Fruit fly (Drosophila melanogaster) whole organism, embryonic: ENCODE results near the gene Teh2.

Experiments used
- CG10267 ChIP-seq: fragments of 200-800 bp; sonication (Bioruptor generic); optimal IDR thresholded peaks from 2 replicates; lab custom pipeline; 2018; ENCODE audit warnings: missing biosample characterization, mild to moderate bottlenecking, missing genetic modification characterization, moderate library complexity
- CG10274 ChIP-seq: fragments of 200-800 bp; sonication (Bioruptor generic); optimal IDR thresholded peaks from 3 replicates; lab custom pipeline; 2017; ENCODE audit warnings: missing biosample characterization, mild to moderate bottlenecking, missing genetic modification characterization
- CG10543 ChIP-seq: fragments of 200-800 bp; sonication (Bioruptor generic); optimal IDR thresholded peaks from 3 replicates; lab custom pipeline; 2017; ENCODE audit warnings: missing biosample characterization, mild to moderate bottlenecking, missing genetic modification characterization, moderate library complexity
- CG14710 ChIP-seq: fragments of 200-800 bp; sonication (Bioruptor generic); optimal IDR thresholded peaks from 3 replicates; lab custom pipeline; 2019; ENCODE audit warnings: missing biosample characterization, mild to moderate bottlenecking, missing genetic modification characterization, moderate library complexity
- CG15601 ChIP-seq: fragments of 200-800 bp; sonication (Bioruptor generic); optimal IDR thresholded peaks from 3 replicates; lab custom pipeline; 2019; ENCODE audit warnings: missing biosample characterization, mild to moderate bottlenecking, missing genetic modification characterization, moderate library complexity
- CG1647 ChIP-seq: fragments of 200-800 bp; sonication (Bioruptor generic); optimal IDR thresholded peaks from 3 replicates; lab custom pipeline; 2016; ENCODE audit warnings: missing biosample characterization, missing genetic modification characterization
- CG17186 ChIP-seq: fragments of 200-800 bp; sonication (Bioruptor generic); optimal IDR thresholded peaks from 3 replicates; lab custom pipeline; 2017; ENCODE audit warnings: missing biosample characterization, missing genetic modification reagents, missing genetic modification characterization
- CG17328 ChIP-seq: fragments of 200-800 bp; sonication (Bioruptor generic); IDR thresholded peaks from 2 replicates; pipeline ENCODE4 v1.3.6; 2022; ENCODE audit warnings: missing biosample characterization, missing genetic modification characterization
- CG17612 ChIP-seq: fragments of 200-800 bp; sonication (Bioruptor generic); IDR thresholded peaks from 2 replicates; pipeline ENCODE4 v1.3.6; 2022; ENCODE audit warnings: missing biosample characterization, missing genetic modification characterization
- CG17912 ChIP-seq: fragments of 200-800 bp; sonication (Bioruptor generic); optimal IDR thresholded peaks from 2 replicates; lab custom pipeline; 2018; ENCODE audit warnings: missing biosample characterization, mild to moderate bottlenecking, missing genetic modification characterization
- CG30431 ChIP-seq: fragments of 200-800 bp; sonication (Bioruptor generic); optimal IDR thresholded peaks from 2 replicates; lab custom pipeline; 2017; ENCODE audit warnings: missing biosample characterization, missing genetic modification characterization
- CG33557 ChIP-seq: fragments of 200-800 bp; sonication (Bioruptor generic); optimal IDR thresholded peaks from 2 replicates; lab custom pipeline; 2019; ENCODE audit warnings: missing biosample characterization, mild to moderate bottlenecking, missing genetic modification characterization, moderate library complexity
- CG4730 ChIP-seq: fragments of 200-800 bp; sonication (Bioruptor generic); IDR thresholded peaks from 2 replicates; pipeline ENCODE4 v1.3.6; 2022; ENCODE audit warnings: missing biosample characterization, missing genetic modification characterization
- CG8290 ChIP-seq, 3 experiments: fragments of 200-800 bp; sonication (Bioruptor generic); optimal IDR thresholded peaks; 2 replicates each; lab custom pipeline; 2016 to 2019; ENCODE audit warnings: missing biosample characterization in 3 of 3, missing genetic modification characterization in 3 of 3, mild to moderate bottlenecking in 2 of 3, moderate library complexity in 1 of 3
- CHES-1-like ChIP-seq: fragments of 200-800 bp; sonication (Bioruptor generic); optimal IDR thresholded peaks from 2 replicates; lab custom pipeline; 2016; ENCODE audit warnings: missing biosample characterization, missing genetic modification characterization
- Camta ChIP-seq: fragments of 200-800 bp; sonication (Bioruptor generic); optimal IDR thresholded peaks from 2 replicates; lab custom pipeline; 2016; ENCODE audit warnings: missing biosample characterization, missing genetic modification characterization
- D ChIP-seq, 2 experiments: fragments of 200-800 bp in 1 of 2; fragments of >200 bp in 1 of 2; sonication (Bioruptor generic) in 1 of 2; optimal IDR thresholded peaks; 2 replicates in 1 of 2; 3 replicates in 1 of 2; lab custom pipeline; 2017; ENCODE audit warnings: mild to moderate bottlenecking in 1 of 2, missing biosample characterization in 1 of 2, missing genetic modification characterization in 1 of 2, missing genetic modification reagents in 1 of 2
- HLH54F ChIP-seq: fragments of 200-800 bp; sonication (Bioruptor generic); optimal IDR thresholded peaks from 3 replicates; lab custom pipeline; 2016; ENCODE audit warnings: missing biosample characterization, missing genetic modification characterization
- HmgD ChIP-seq: fragments of 200-800 bp; sonication (Bioruptor generic); optimal IDR thresholded peaks from 3 replicates; lab custom pipeline; 2016; ENCODE audit warnings: missing biosample characterization, missing genetic modification characterization
- Nf-YA ChIP-seq: fragments of 200-800 bp; sonication (Bioruptor generic); IDR thresholded peaks from 2 replicates; pipeline ENCODE4 v1.3.6; 2022; ENCODE audit warnings: missing biosample characterization, missing genetic modification characterization
- Pdp1 ChIP-seq, 2 experiments: fragments of 200-800 bp; sonication (Bioruptor generic); optimal IDR thresholded peaks; 3 replicates each; lab custom pipeline; 2016; ENCODE audit warnings: missing biosample characterization in 2 of 2, missing genetic modification characterization in 2 of 2, mild to moderate bottlenecking in 1 of 2, moderate library complexity in 1 of 2
- Rfx ChIP-seq: fragments of 200-800 bp; sonication (Bioruptor generic); IDR thresholded peaks from 2 replicates; pipeline ENCODE4 v1.3.6; 2022; ENCODE audit warnings: missing biosample characterization, missing genetic modification characterization
- Side ChIP-seq: fragments of 200-800 bp; sonication (Bioruptor generic); optimal IDR thresholded peaks from 2 replicates; lab custom pipeline; 2016; ENCODE audit warnings: missing biosample characterization, missing genetic modification characterization
- Sry-β ChIP-seq: fragments of 200-800 bp; sonication (Bioruptor generic); optimal IDR thresholded peaks from 2 replicates; lab custom pipeline; 2018; ENCODE audit warnings: missing biosample characterization, mild to moderate bottlenecking, missing genetic modification characterization, moderate library complexity
- Trl ChIP-seq, 3 experiments: fragments of >200 bp in 2 of 3; fragments of 200-800 bp in 1 of 3; sonication (Bioruptor generic) in 1 of 3; optimal IDR thresholded peaks; 2 replicates in 1 of 3; 3 replicates in 2 of 3; lab custom pipeline; 2016 to 2017; ENCODE audit warnings: missing biosample characterization in 1 of 3, missing genetic modification characterization in 1 of 3
- abd-A ChIP-seq: fragments of 200-800 bp; sonication (Bioruptor generic); optimal IDR thresholded peaks from 3 replicates; lab custom pipeline; 2019; ENCODE audit warnings: missing biosample characterization, mild to moderate bottlenecking, missing genetic modification characterization, moderate library complexity
- bcd ChIP-seq: fragments of 200-800 bp; sonication (Bioruptor generic); optimal IDR thresholded peaks from 2 replicates; lab custom pipeline; 2017; ENCODE audit warnings: missing biosample characterization, mild to moderate bottlenecking, missing genetic modification characterization
- cad ChIP-seq: fragments of >200 bp; optimal IDR thresholded peaks from 2 replicates; lab custom pipeline; 2017; ENCODE audit warnings: missing biosample characterization, missing genetic modification characterization
- crp ChIP-seq, 2 experiments: fragments of 200-800 bp; sonication (Bioruptor generic); optimal IDR thresholded peaks; 2 replicates in 1 of 2; 3 replicates in 1 of 2; lab custom pipeline; 2017; ENCODE audit warnings: missing biosample characterization in 2 of 2, missing genetic modification characterization in 2 of 2, mild to moderate bottlenecking in 1 of 2, moderate library complexity in 1 of 2
- da ChIP-seq: fragments of 200-800 bp; sonication (Bioruptor generic); optimal IDR thresholded peaks from 2 replicates; lab custom pipeline; 2016; ENCODE audit warnings: missing biosample characterization, missing genetic modification characterization
- emc ChIP-seq: fragments of 200-800 bp; sonication (Bioruptor generic); optimal IDR thresholded peaks from 2 replicates; lab custom pipeline; 2016; ENCODE audit warnings: missing biosample characterization, missing genetic modification characterization
- ewg ChIP-seq: fragments of 200-800 bp; sonication (Bioruptor generic); optimal IDR thresholded peaks from 3 replicates; lab custom pipeline; 2017; ENCODE audit warnings: mild to moderate bottlenecking, missing biosample characterization, missing genetic modification reagents, missing genetic modification characterization
- gfzf ChIP-seq: fragments of 200-800 bp; sonication (Bioruptor generic); optimal IDR thresholded peaks from 2 replicates; lab custom pipeline; 2016; ENCODE audit warnings: missing biosample characterization, mild to moderate bottlenecking, missing genetic modification characterization, moderate library complexity
- gsb-n ChIP-seq: fragments of 200-800 bp; sonication (Bioruptor generic); optimal IDR thresholded peaks from 3 replicates; lab custom pipeline; 2018; ENCODE audit warnings: missing biosample characterization, mild to moderate bottlenecking, missing genetic modification characterization
- ind ChIP-seq: fragments of 200-800 bp; sonication (Bioruptor generic); optimal IDR thresholded peaks from 3 replicates; lab custom pipeline; 2016; ENCODE audit warnings: missing biosample characterization, missing genetic modification characterization
- kah ChIP-seq: fragments of 200-800 bp; sonication (Bioruptor generic); optimal IDR thresholded peaks from 2 replicates; lab custom pipeline; 2018; ENCODE audit warnings: missing biosample characterization, mild to moderate bottlenecking, missing genetic modification characterization
- klu ChIP-seq: fragments of 200-800 bp; sonication (Bioruptor generic); IDR thresholded peaks from 2 replicates; pipeline ENCODE4 v1.3.6; 2022; ENCODE audit warnings: missing biosample characterization, missing genetic modification characterization
- lilli ChIP-seq: fragments of 200-800 bp; sonication (Bioruptor generic); optimal IDR thresholded peaks from 3 replicates; lab custom pipeline; 2016; ENCODE audit warnings: missing biosample characterization, missing genetic modification characterization
- nmo ChIP-seq: fragments of 200-800 bp; sonication (Bioruptor generic); optimal IDR thresholded peaks from 2 replicates; lab custom pipeline; 2018; ENCODE audit warnings: missing biosample characterization, mild to moderate bottlenecking, missing genetic modification characterization, moderate library complexity
- pzg ChIP-seq: fragments of 200-800 bp; sonication (Bioruptor generic); optimal IDR thresholded peaks from 3 replicates; lab custom pipeline; 2018; ENCODE audit warnings: missing biosample characterization, mild to moderate bottlenecking, missing genetic modification characterization, moderate library complexity
- row ChIP-seq: fragments of 200-800 bp; sonication (Bioruptor generic); IDR thresholded peaks from 3 replicates; pipeline ENCODE4 v1.3.6; 2022; ENCODE audit warnings: missing biosample characterization, missing genetic modification characterization
- scrt ChIP-seq: fragments of 200-800 bp; sonication (Bioruptor generic); optimal IDR thresholded peaks from 2 replicates; lab custom pipeline; 2018; ENCODE audit warnings: missing biosample characterization, mild to moderate bottlenecking, missing genetic modification characterization, moderate library complexity
- slbo ChIP-seq: fragments of 200-800 bp; sonication (Bioruptor generic); IDR thresholded peaks from 2 replicates; pipeline ENCODE4 v1.3.6; 2022; ENCODE audit warnings: missing biosample characterization, missing genetic modification characterization
- slp2 ChIP-seq: fragments of 200-800 bp; sonication (Bioruptor generic); optimal IDR thresholded peaks from 2 replicates; lab custom pipeline; 2016; ENCODE audit warnings: missing biosample characterization, missing genetic modification characterization
- so ChIP-seq: fragments of 200-800 bp; sonication (Bioruptor generic); IDR thresholded peaks from 3 replicates; pipeline ENCODE4 v1.3.6; 2022; ENCODE audit warnings: missing biosample characterization, missing genetic modification characterization
- trem ChIP-seq: fragments of 200-800 bp; optimal IDR thresholded peaks from 3 replicates; lab custom pipeline; 2019; ENCODE audit warnings: missing biosample characterization, mild to moderate bottlenecking, missing genetic modification characterization, moderate library complexity
- vfl ChIP-seq: fragments of 200-800 bp; sonication (Bioruptor generic); optimal IDR thresholded peaks from 2 replicates; lab custom pipeline; 2016; ENCODE audit warnings: missing biosample characterization, missing genetic modification characterization
- wor ChIP-seq: fragments of 200-800 bp; sonication (Bioruptor generic); IDR thresholded peaks from 2 replicates; pipeline ENCODE4 v1.3.6; 2022; ENCODE audit warnings: missing biosample characterization, missing genetic modification characterization
- zen ChIP-seq: fragments of 200-800 bp; sonication (Bioruptor generic); optimal IDR thresholded peaks from 3 replicates; lab custom pipeline; 2018; ENCODE audit warnings: missing biosample characterization, mild to moderate bottlenecking, missing genetic modification characterization, moderate library complexity

Teh2 gene

DNA sequence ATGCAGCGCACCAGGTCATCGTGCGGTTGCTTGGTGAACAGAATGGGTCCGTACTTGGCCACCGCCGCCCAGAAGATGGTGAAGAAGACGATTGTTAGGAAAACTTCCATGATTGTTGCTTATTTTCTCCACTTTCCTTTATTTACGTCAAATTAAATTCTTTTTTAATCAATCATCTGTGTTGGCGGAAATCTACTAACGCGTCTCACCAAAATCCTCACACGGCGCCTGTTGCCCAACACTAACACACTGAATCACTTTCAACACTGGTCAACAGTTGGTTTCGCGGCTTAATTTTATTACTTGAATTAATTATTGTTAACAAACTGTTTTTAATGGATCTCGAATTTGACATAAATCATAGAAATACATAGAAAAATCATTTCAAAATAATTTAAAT lies 1.2 kb downstream of the Teh2 start, which contains the start of gene VhaM9.7-c (continued):
- TF ChIP-seq pzg (GFP tag; lab: Kevin White, UChicago): peak; percentile 69
- TF ChIP-seq gsb-n (tag; lab: Kevin White, UChicago): peak; percentile 24
- TF ChIP-seq scrt (GFP tag; lab: Kevin White, UChicago): peak; percentile 54
- no peak for TF ChIP-seq Trl (optimal IDR thresholded peaks at IDR 0.05; lab: Kevin White, UChicago)
- peak; percentile 22 for TF ChIP-seq Trl (GFP tag; optimal IDR thresholded peaks at IDR 0.05; lab: Kevin White, UChicago)
- no peak for TF ChIP-seq klu (GFP tag; lab: Robert Waterston, UW)
- TF ChIP-seq CG33557: no peak
- 0 out of 3 replicates have a peak, but pooled peaks have one; percentile 7 for TF ChIP-seq row (GFP tag; lab: Robert Waterston, UW)
- TF ChIP-seq nmo: peak; percentile 14
- TF ChIP-seq abd-A: peak; percentile 51
- TF ChIP-seq CG17186 (GFP tag; lab: Kevin White, UChicago): peak; percentile 19
- peak; percentile 53 for TF ChIP-seq CHES-1-like
- peak; percentile 65 for TF ChIP-seq trem
- TF ChIP-seq CG1647 (GFP tag; lab: Kevin White, UChicago): peak; percentile 6
- TF ChIP-seq slp2 (GFP tag; lab: Kevin White, UChicago): no peak
- no peak for TF ChIP-seq CG4730
- no peak for TF ChIP-seq D (optimal IDR thresholded peaks at IDR 0.05; lab: Kevin White, UChicago)
- no peak for TF ChIP-seq D (GFP tag; optimal IDR thresholded peaks at IDR 0.05; lab: Kevin White, UChicago)
- TF ChIP-seq Side (GFP tag; lab: Kevin White, UChicago): peak; percentile 26
- no peak for TF ChIP-seq CG8290 (GFP tag; optimal IDR thresholded peaks at IDR 0.05; lab: Kevin White, UChicago)
- no peak for TF ChIP-seq CG8290 (tag; optimal IDR thresholded peaks at IDR 0.05; lab: Kevin White, UChicago)
- peak; percentile 49 for TF ChIP-seq lilli (GFP tag; lab: Kevin White, UChicago)
- no peak for TF ChIP-seq Sry-β (GFP tag; lab: Kevin White, UChicago)
- peak; percentile 37 for TF ChIP-seq zen (tag; lab: Kevin White, UChicago)
- TF ChIP-seq cad (GFP tag; lab: Kevin White, UChicago): peak; percentile 11
- TF ChIP-seq gfzf (GFP tag; lab: Kevin White, UChicago): peak; percentile 81
- TF ChIP-seq CG14710 (tag; lab: Kevin White, UChicago): peak; percentile 46
- peak; percentile 56 to 87 for TF ChIP-seq crp (GFP tag; optimal IDR thresholded peaks at IDR 0.05; lab: Kevin White, UChicago)
- peak; percentile 52 for TF ChIP-seq HLH54F (GFP tag; lab: Kevin White, UChicago)
- TF ChIP-seq CG10267 (tag; lab: Kevin White, UChicago): peak; percentile 96
- TF ChIP-seq Rfx (GFP tag; lab: Robert Waterston, UW): peak; percentile 72
- peak; percentile 2 for TF ChIP-seq Camta
- peak; percentile 51 for TF ChIP-seq emc (GFP tag; lab: Kevin White, UChicago)
- TF ChIP-seq vfl: peak; percentile 44
- TF ChIP-seq so (GFP tag; lab: Robert Waterston, UW): no peak
- peak; percentile 53; the same call in 1 of the 2 replicates for TF ChIP-seq slbo
- peak; percentile 20 for TF ChIP-seq HmgD (GFP tag; lab: Kevin White, UChicago)
- peak; percentile 17 for TF ChIP-seq bcd (GFP tag; lab: Kevin White, UChicago)
- no peak for TF ChIP-seq CG10274 (GFP tag; lab: Kevin White, UChicago)
- TF ChIP-seq CG15601: peak; percentile 9
- TF ChIP-seq ewg: peak; percentile 7
- TF ChIP-seq kah (GFP tag; lab: Kevin White, UChicago): peak; percentile 3
- no peak for TF ChIP-seq Nf-YA (GFP tag; lab: Robert Waterston, UW)
- no peak for TF ChIP-seq CG30431 (GFP tag; lab: Kevin White, UChicago)
- no peak for TF ChIP-seq da (GFP tag; lab: Kevin White, UChicago)
- no peak for TF ChIP-seq CG10543 (GFP tag; lab: Kevin White, UChicago)
- no peak for TF ChIP-seq CG17328 (GFP tag; lab: Robert Waterston, UW)
- peak; percentile 11 for TF ChIP-seq CG17912 (GFP tag; lab: Kevin White, UChicago)
- TF ChIP-seq Pdp1 (GFP tag; optimal IDR thresholded peaks at IDR 0.05; lab: Kevin White, UChicago): peak; percentile 29 to 50
- peak; percentile 38 for TF ChIP-seq ind (GFP tag; lab: Kevin White, UChicago)
- no peak for TF ChIP-seq wor (GFP tag; lab: Robert Waterston, UW)
- no peak for TF ChIP-seq CG17612 (GFP tag; lab: Robert Waterston, UW)
